Worm (Caenorhabditis elegans): ENCODE data around the gene fbxb-77.

DNA sequence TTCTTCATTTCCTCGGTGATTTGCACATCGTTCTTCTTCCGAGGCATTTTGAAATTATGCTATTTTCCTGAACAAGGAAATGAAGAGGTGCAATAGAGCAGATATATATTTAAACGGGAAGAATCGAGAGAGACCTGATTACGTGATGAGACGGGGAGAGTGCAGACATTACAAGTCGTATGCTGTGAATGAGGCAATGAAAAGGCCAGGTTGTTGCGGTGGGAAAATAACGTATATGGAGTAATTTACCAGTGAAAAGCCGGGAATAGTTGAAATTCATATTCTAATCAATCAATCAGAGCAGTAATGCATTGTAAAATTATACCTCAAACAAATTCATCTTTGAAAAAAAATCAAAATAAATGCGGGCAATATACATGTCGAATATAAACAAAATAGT, 2.7 kb upstream of the fbxb-77 start, which contains the start of gene Y17G9B.8:
- TF ChIP-seq ztf-29 (GFP tag; IDR thresholded peaks at IDR 0.05) (no peak), flt-1 (GFP tag; IDR thresholded peaks at IDR 0.05) (no peak), tab-1 (GFP tag; IDR thresholded peaks at IDR 0.05) (no peak), cog-1 (tag; optimal IDR thresholded peaks at IDR 0.05) (no peak), med-1 (GFP tag; optimal IDR thresholded peaks at IDR 0.05; ENCODE audit: insufficient read depth) (no peak), klf-2 (GFP tag; conservative IDR thresholded peaks at IDR 0.05) (no peak), T22C8.4 (GFP tag; IDR thresholded peaks at IDR 0.05) (no peak), ref-1 (GFP tag; conservative IDR thresholded peaks at IDR 0.05) (no peak)

Data from whole organism, midembryonic.